Fruit fly (Drosophila melanogaster) whole organism, embryonic: ENCODE measurements around the gene CaBP1.
A peak's percentile ranks its signal among the peaks of the same experiment; 100 is the strongest.

Source experiments
- Antp ChIP-seq: fragments of 200-800 bp; sonication (Bioruptor generic); optimal IDR thresholded peaks from 3 replicates; lab custom pipeline; 2016; ENCODE audit warnings: missing biosample characterization, missing genetic modification characterization
- B-H1 ChIP-seq: fragments of 200-800 bp; sonication (Bioruptor generic); IDR thresholded peaks from 3 replicates; pipeline ENCODE4 v1.3.6; 2022; ENCODE audit warnings: missing biosample characterization, missing genetic modification characterization
- CG10959 ChIP-seq: fragments of 200-800 bp; sonication (Bioruptor generic); IDR thresholded peaks from 2 replicates; pipeline ENCODE4 v1.3.6; 2022; ENCODE audit warnings: missing biosample characterization, missing genetic modification characterization
- CG11504 ChIP-seq: fragments of 200-800 bp; sonication (Bioruptor generic); optimal IDR thresholded peaks from 3 replicates; lab custom pipeline; 2019; ENCODE audit warnings: missing biosample characterization, mild to moderate bottlenecking, missing genetic modification characterization, moderate library complexity
- CG1233 ChIP-seq: fragments of 200-800 bp; sonication (Bioruptor generic); optimal IDR thresholded peaks from 4 replicates; lab custom pipeline; 2018; ENCODE audit warnings: missing biosample characterization, mild to moderate bottlenecking, missing genetic modification characterization
- CG13123 ChIP-seq: fragments of 200-800 bp; sonication (Bioruptor generic); optimal IDR thresholded peaks from 2 replicates; lab custom pipeline; 2016; ENCODE audit warnings: missing biosample characterization, missing genetic modification characterization
- CG14050 ChIP-seq: fragments of 200-800 bp; sonication (Bioruptor generic); IDR thresholded peaks from 3 replicates; pipeline ENCODE4 v1.3.6; 2022; ENCODE audit warnings: missing biosample characterization, missing genetic modification characterization
- CG15601 ChIP-seq: fragments of 200-800 bp; sonication (Bioruptor generic); optimal IDR thresholded peaks from 3 replicates; lab custom pipeline; 2019; ENCODE audit warnings: missing biosample characterization, mild to moderate bottlenecking, missing genetic modification characterization, moderate library complexity
- CG1603 ChIP-seq: fragments of 200-800 bp; sonication (Bioruptor generic); optimal IDR thresholded peaks from 2 replicates; lab custom pipeline; 2019; ENCODE audit warnings: missing biosample characterization, mild to moderate bottlenecking, missing genetic modification characterization, moderate library complexity
- CG18476 ChIP-seq: fragments of 200-800 bp; sonication (Bioruptor generic); optimal IDR thresholded peaks from 2 replicates; lab custom pipeline; 2016; ENCODE audit warnings: missing biosample characterization, mild to moderate bottlenecking, missing genetic modification characterization
- CG2199 ChIP-seq: fragments of 200-800 bp; sonication (Bioruptor generic); IDR thresholded peaks from 3 replicates; pipeline ENCODE4 v1.3.6; 2022; ENCODE audit warnings: missing biosample characterization, missing genetic modification characterization
- CG2678 ChIP-seq: fragments of 200-800 bp; sonication (Bioruptor generic); optimal IDR thresholded peaks from 3 replicates; lab custom pipeline; 2019; ENCODE audit warnings: missing biosample characterization, mild to moderate bottlenecking, missing genetic modification characterization, moderate library complexity
- CG30431 ChIP-seq: fragments of 200-800 bp; sonication (Bioruptor generic); optimal IDR thresholded peaks from 2 replicates; lab custom pipeline; 2017; ENCODE audit warnings: missing biosample characterization, missing genetic modification characterization
- CG3163 ChIP-seq: fragments of 200-800 bp; sonication (Bioruptor generic); optimal IDR thresholded peaks from 3 replicates; lab custom pipeline; 2016; ENCODE audit warnings: missing biosample characterization, missing genetic modification characterization
- CG3726 ChIP-seq: fragments of 200-800 bp; sonication (Bioruptor generic); IDR thresholded peaks from 3 replicates; pipeline ENCODE4, ENCODE4 v1.3.6; 2022; ENCODE audit warnings: missing biosample characterization, missing genetic modification characterization
- CG3995 ChIP-seq: fragments of 200-800 bp; sonication (Bioruptor generic); optimal IDR thresholded peaks from 3 replicates; lab custom pipeline; 2016; ENCODE audit warnings: missing biosample characterization, missing genetic modification characterization
- CG4328 ChIP-seq: fragments of 200-800 bp; sonication (Bioruptor generic); optimal IDR thresholded peaks from 3 replicates; lab custom pipeline; 2017; ENCODE audit warnings: missing biosample characterization, missing genetic modification reagents, missing genetic modification characterization
- CG4404 ChIP-seq: fragments of 200-800 bp; sonication (Bioruptor generic); IDR thresholded peaks from 2 replicates; pipeline ENCODE4 v1.3.6; 2022; ENCODE audit warnings: missing biosample characterization, missing genetic modification characterization
- CG6272 ChIP-seq: fragments of 200-800 bp; sonication (Bioruptor generic); IDR thresholded peaks from 2 replicates; pipeline ENCODE4 v1.3.6; 2022; ENCODE audit warnings: missing biosample characterization, missing genetic modification characterization
- CG7928 ChIP-seq: fragments of 200-800 bp; sonication (Bioruptor generic); optimal IDR thresholded peaks from 2 replicates; lab custom pipeline; 2017; ENCODE audit warnings: missing biosample characterization, mild to moderate bottlenecking, missing genetic modification characterization
- CG7963 ChIP-seq: fragments of 200-800 bp; sonication (Bioruptor generic); IDR thresholded peaks from 3 replicates; pipeline ENCODE4 v1.3.6; 2022; ENCODE audit warnings: missing biosample characterization, missing genetic modification characterization; ENCODE audit not compliant: partially characterized antibody
- Camta ChIP-seq: fragments of 200-800 bp; sonication (Bioruptor generic); optimal IDR thresholded peaks from 2 replicates; lab custom pipeline; 2016; ENCODE audit warnings: missing biosample characterization, missing genetic modification characterization
- CoRest ChIP-seq: fragments of 200-800 bp; sonication (Bioruptor generic); optimal IDR thresholded peaks from 3 replicates; lab custom pipeline; 2018; ENCODE audit warnings: missing biosample characterization, mild to moderate bottlenecking, missing genetic modification characterization, moderate library complexity
- CrebB ChIP-seq: fragments of 200-800 bp; sonication (Bioruptor generic); optimal IDR thresholded peaks from 3 replicates; lab custom pipeline; 2018; ENCODE audit warnings: missing biosample characterization, mild to moderate bottlenecking, missing genetic modification characterization
- D ChIP-seq, 2 experiments: fragments of 200-800 bp in 1 of 2; fragments of >200 bp in 1 of 2; sonication (Bioruptor generic) in 1 of 2; optimal IDR thresholded peaks; 2 replicates in 1 of 2; 3 replicates in 1 of 2; lab custom pipeline; 2017; ENCODE audit warnings: mild to moderate bottlenecking in 1 of 2, missing biosample characterization in 1 of 2, missing genetic modification characterization in 1 of 2, missing genetic modification reagents in 1 of 2
- HLH4C ChIP-seq: fragments of 200-800 bp; sonication (Bioruptor generic); IDR thresholded peaks from 3 replicates; pipeline ENCODE4 v1.3.6; 2022; ENCODE audit warnings: missing biosample characterization, missing genetic modification characterization; ENCODE audit not compliant: partially characterized antibody
- Nf-YC ChIP-seq: fragments of 200-800 bp; optimal IDR thresholded peaks from 3 replicates; lab custom pipeline; 2019; ENCODE audit warnings: missing biosample characterization, mild to moderate bottlenecking, missing genetic modification characterization, moderate library complexity
- Sry-δ ChIP-seq: fragments of 200-800 bp; sonication (Bioruptor generic); optimal IDR thresholded peaks from 2 replicates; lab custom pipeline; 2016; ENCODE audit warnings: missing biosample characterization, missing genetic modification characterization
- Ssrp ChIP-seq: fragments of 200-800 bp; sonication (Bioruptor generic); optimal IDR thresholded peaks from 2 replicates; lab custom pipeline; 2018; ENCODE audit warnings: missing biosample characterization, mild to moderate bottlenecking, missing genetic modification characterization, moderate library complexity
- Xbp1 ChIP-seq: fragments of 200-800 bp; sonication (Bioruptor generic); optimal IDR thresholded peaks from 3 replicates; lab custom pipeline; 2016; ENCODE audit warnings: missing biosample characterization, mild to moderate bottlenecking, missing genetic modification characterization
- ac ChIP-seq: fragments of 200-800 bp; sonication (Bioruptor generic); optimal IDR thresholded peaks from 3 replicates; lab custom pipeline; 2017; ENCODE audit warnings: missing biosample characterization, mild to moderate bottlenecking, missing genetic modification characterization
- ap ChIP-seq: fragments of 200-800 bp; sonication (Bioruptor generic); IDR thresholded peaks from 2 replicates; pipeline ENCODE4 v1.3.6; 2022; ENCODE audit warnings: missing biosample characterization, missing genetic modification characterization
- ara ChIP-seq: fragments of 200-800 bp; sonication (Bioruptor generic); IDR thresholded peaks from 2 replicates; pipeline ENCODE4 v1.3.6; 2022; ENCODE audit warnings: missing biosample characterization, missing genetic modification characterization
- cas ChIP-seq: fragments of 200-800 bp; sonication (Bioruptor generic); IDR thresholded peaks from 2 replicates; pipeline ENCODE4 v1.3.6; 2022; ENCODE audit warnings: missing biosample characterization, missing genetic modification characterization
- corto ChIP-seq: fragments of 200-800 bp; sonication (Bioruptor generic); optimal IDR thresholded peaks from 2 replicates; lab custom pipeline; 2016; ENCODE audit warnings: missing biosample characterization, mild to moderate bottlenecking, missing genetic modification characterization, moderate library complexity
- disco-r ChIP-seq: fragments of 200-800 bp; sonication (Bioruptor generic); optimal IDR thresholded peaks from 2 replicates; lab custom pipeline; 2016; ENCODE audit warnings: missing biosample characterization, missing genetic modification characterization
- emc ChIP-seq: fragments of 200-800 bp; sonication (Bioruptor generic); optimal IDR thresholded peaks from 2 replicates; lab custom pipeline; 2016; ENCODE audit warnings: missing biosample characterization, missing genetic modification characterization
- eve ChIP-seq, 2 experiments: fragments of >200 bp; optimal IDR thresholded peaks; 2 replicates each; lab custom pipeline; 2017; ENCODE audit warnings: missing biosample characterization in 2 of 2, missing genetic modification characterization in 2 of 2
- ftz-f1 ChIP-seq: fragments of 200-800 bp; sonication (Bioruptor generic); optimal IDR thresholded peaks from 2 replicates; lab custom pipeline; 2016; ENCODE audit warnings: missing biosample characterization, missing genetic modification characterization
- grau ChIP-seq: fragments of 200-800 bp; optimal IDR thresholded peaks from 3 replicates; lab custom pipeline; 2019; ENCODE audit warnings: missing biosample characterization, mild to moderate bottlenecking, missing genetic modification characterization, moderate library complexity
- inv ChIP-seq: fragments of 200-800 bp; sonication (Bioruptor generic); IDR thresholded peaks from 2 replicates; pipeline ENCODE4 v1.3.6; 2022; ENCODE audit warnings: missing biosample characterization, missing genetic modification characterization; ENCODE audit not compliant: partially characterized antibody
- lilli ChIP-seq: fragments of 200-800 bp; sonication (Bioruptor generic); optimal IDR thresholded peaks from 3 replicates; lab custom pipeline; 2016; ENCODE audit warnings: missing biosample characterization, missing genetic modification characterization
- lola ChIP-seq, 3 experiments: fragments of >200 bp in 2 of 3; fragments of 200-800 bp in 1 of 3; sonication (Bioruptor generic) in 1 of 3; optimal IDR thresholded peaks; 2 replicates each; lab custom pipeline; 2017 to 2019; ENCODE audit warnings: missing biosample characterization in 3 of 3, missing genetic modification characterization in 3 of 3, mild to moderate bottlenecking in 1 of 3, moderate library complexity in 1 of 3
- nom ChIP-seq: fragments of 200-800 bp; sonication (Bioruptor generic); optimal IDR thresholded peaks from 2 replicates; lab custom pipeline; 2017; ENCODE audit warnings: missing biosample characterization, missing genetic modification characterization, mild to moderate bottlenecking, moderate library complexity, missing genetic modification reagents
- sens ChIP-seq: fragments of 200-800 bp; sonication (Bioruptor generic); peaks from one replicate; lab custom pipeline; 2016; ENCODE audit warnings: missing biosample characterization, missing genetic modification characterization
- sr ChIP-seq: fragments of 200-800 bp; sonication (Bioruptor generic); IDR thresholded peaks from 3 replicates; pipeline ENCODE4 v1.3.6; 2022; ENCODE audit warnings: missing biosample characterization, missing genetic modification characterization
- tgo ChIP-seq: fragments of 200-800 bp; sonication (Bioruptor generic); IDR thresholded peaks from 3 replicates; pipeline ENCODE4 v1.3.6; 2022; ENCODE audit warnings: missing biosample characterization, missing genetic modification characterization
- twi ChIP-seq: fragments of 200-800 bp; optimal IDR thresholded peaks from 2 replicates; lab custom pipeline; 2019; ENCODE audit warnings: missing biosample characterization, mild to moderate bottlenecking, missing genetic modification characterization, moderate library complexity

The CaBP1 gene

dm6 chr2L:16352585-16353580 is 3.7 kb downstream of the CaBP1 start, which contains the start of the genes Hyls1, chif and CG4455 (continued):
- TF ChIP-seq ara (GFP tag; lab: Robert Waterston, UW) = no peak
- TF ChIP-seq CrebB (tag; lab: Kevin White, UChicago) = no peak
- peak; percentile 31 for TF ChIP-seq lilli (GFP tag; lab: Kevin White, UChicago)
- TF ChIP-seq ac (GFP tag; lab: Kevin White, UChicago) = no peak
- TF ChIP-seq CG7928 (GFP tag; lab: Kevin White, UChicago) = peak; percentile 57
- peak; percentile 46 for TF ChIP-seq Xbp1 (GFP tag; lab: Kevin White, UChicago)
- peak; percentile 67 for TF ChIP-seq D (optimal IDR thresholded peaks at IDR 0.05; lab: Kevin White, UChicago)
- TF ChIP-seq D (GFP tag; optimal IDR thresholded peaks at IDR 0.05; lab: Kevin White, UChicago) = peak; percentile 40
- no peak for TF ChIP-seq CG6272 (GFP tag; lab: Robert Waterston, UW)
- TF ChIP-seq CG1603 = peak; percentile 4
- no peak for TF ChIP-seq CG3163 (GFP tag; lab: Kevin White, UChicago)
- TF ChIP-seq Nf-YC (tag; lab: Kevin White, UChicago) = peak; percentile 64
- TF ChIP-seq Ssrp (tag; lab: Kevin White, UChicago) = peak; percentile 32
- TF ChIP-seq B-H1 (GFP tag; lab: Robert Waterston, UW) = no peak
- no peak for TF ChIP-seq CG18476
- peak; percentile 76 for TF ChIP-seq CG11504 (tag; lab: Kevin White, UChicago)
- TF ChIP-seq twi = no peak
- TF ChIP-seq CG1233 (GFP tag; lab: Kevin White, UChicago) = no peak
- TF ChIP-seq CG10959 (GFP tag; lab: Robert Waterston, UW) = no peak
- TF ChIP-seq disco-r (GFP tag; lab: Kevin White, UChicago) = no peak
- TF ChIP-seq CG2199 = no peak
- peak; percentile 73 for TF ChIP-seq corto (GFP tag; lab: Kevin White, UChicago)
- TF ChIP-seq CG30431 = no peak
- no peak for TF ChIP-seq grau (tag; lab: Kevin White, UChicago)
- no peak for TF ChIP-seq ftz-f1 (GFP tag; lab: Kevin White, UChicago)
- TF ChIP-seq tgo (GFP tag; lab: Robert Waterston, UW) = 0 out of 3 replicates have a peak, but pooled peaks have one; percentile 16
- TF ChIP-seq HLH4C (GFP tag; lab: Robert Waterston, UW) = peak; percentile 93
- TF ChIP-seq CG15601 (tag; lab: Kevin White, UChicago) = peak; percentile 59
- peak; percentile 63 for TF ChIP-seq CG2678 (tag; lab: Kevin White, UChicago)
- peak; percentile 89 for TF ChIP-seq inv (GFP tag; lab: Robert Waterston, UW)
- peak in 1 of 2 experiments; percentile 66 for TF ChIP-seq eve (GFP tag; optimal IDR thresholded peaks at IDR 0.05; lab: Kevin White, UChicago)
- peak; percentile 0 for TF ChIP-seq CG4328
- peak; percentile 83 for TF ChIP-seq Sry-δ (GFP tag; lab: Kevin White, UChicago)
- TF ChIP-seq cas (GFP tag; lab: Robert Waterston, UW) = no peak
- TF ChIP-seq CG3726 (GFP tag; lab: Robert Waterston, UW) = no peak
- no peak for TF ChIP-seq sr (GFP tag; lab: Robert Waterston, UW)
- peak; percentile 99 for TF ChIP-seq CG3995 (GFP tag; lab: Kevin White, UChicago)
- peak; percentile 78 for TF ChIP-seq CoRest (tag; lab: Kevin White, UChicago)
- no peak for TF ChIP-seq ap (GFP tag; lab: Robert Waterston, UW)
- no peak for TF ChIP-seq Camta (GFP tag; lab: Kevin White, UChicago)
- TF ChIP-seq nom (GFP tag; lab: Kevin White, UChicago) = no peak
- TF ChIP-seq emc (GFP tag; lab: Kevin White, UChicago) = no peak
- no peak for TF ChIP-seq CG13123 (GFP tag; lab: Kevin White, UChicago)
- TF ChIP-seq CG14050 (GFP tag; lab: Robert Waterston, UW) = no peak
- no peak for TF ChIP-seq Antp
- TF ChIP-seq CG7963 (GFP tag; lab: Robert Waterston, UW) = peak; percentile 71
- peak; percentile 26; the same call in 1 of the 2 replicates for TF ChIP-seq CG4404 (GFP tag; lab: Robert Waterston, UW)
- TF ChIP-seq sens (GFP tag; lab: Kevin White, UChicago) = peak; percentile 74
- peak in 1 of 3 experiments; percentile 31 for TF ChIP-seq lola (GFP tag; optimal IDR thresholded peaks at IDR 0.05; lab: Kevin White, UChicago)
